Worm (Caenorhabditis elegans): ENCODE results near the gene cyp-35C1.

The cyp-35C1 gene

ce11 chrV:13902495-13902894 lies 4.2 kb upstream of the cyp-35C1 start, which contains the start of gene C06B3.1:
TSS of gene C06B3.1 (plus strand) at chrV:13902795.
- no peak for TF ChIP-seq ces-1 (GFP tag; optimal IDR thresholded peaks at IDR 0.05)
- no peak for TF ChIP-seq ceh-8 (GFP tag; optimal IDR thresholded peaks at IDR 0.05)
- TF ChIP-seq vab-15 (tag; optimal IDR thresholded peaks at IDR 0.05) = no peak
- no peak for TF ChIP-seq C34B4.2 (tag; optimal IDR thresholded peaks at IDR 0.05)
- TF ChIP-seq nhr-90 (tag; optimal IDR thresholded peaks at IDR 0.05; ENCODE audit: poor library complexity) = no peak
- TF ChIP-seq snu-23 (GFP tag; optimal IDR thresholded peaks at IDR 0.05) = no peak
- no peak for TF ChIP-seq snpc-4 (tag; optimal IDR thresholded peaks at IDR 0.05)
- TF ChIP-seq mep-1 (tag; optimal IDR thresholded peaks at IDR 0.05) = no peak
- no peak for TF ChIP-seq rnt-1 (tag; optimal IDR thresholded peaks at IDR 0.05)
- no peak for TF ChIP-seq xbp-1 (tag; optimal IDR thresholded peaks at IDR 0.05)
- no peak for TF ChIP-seq grh-1 (GFP tag; IDR thresholded peaks at IDR 0.05)
- TF ChIP-seq lsy-2 (tag; optimal IDR thresholded peaks at IDR 0.05) = no peak
- TF ChIP-seq sox-4 (tag; optimal IDR thresholded peaks at IDR 0.05) = no peak
- TF ChIP-seq nhr-71 (tag; optimal IDR thresholded peaks at IDR 0.05) = no peak
- TF ChIP-seq ztf-4 (tag; optimal IDR thresholded peaks at IDR 0.05) = no peak
- TF ChIP-seq fos-1 (tag; optimal IDR thresholded peaks at IDR 0.05) = no peak
- TF ChIP-seq zag-1 (tag; optimal IDR thresholded peaks at IDR 0.05) = no peak
- TF ChIP-seq C16A3.4 (tag; optimal IDR thresholded peaks at IDR 0.05) = no peak
- TF ChIP-seq swsn-7 (tag; optimal IDR thresholded peaks at IDR 0.05) = no peak

- TF ChIP-seq F16B12.6 (tag; optimal IDR thresholded peaks at IDR 0.05) (no peak), C34B4.2 (tag; optimal IDR thresholded peaks at IDR 0.05) (no peak), nhr-19 (GFP tag; conservative IDR thresholded peaks at IDR 0.05) (no peak), irx-1 (tag; optimal IDR thresholded peaks at IDR 0.05) (no peak), isw-1 (GFP tag; IDR thresholded peaks at IDR 0.05) (no peak), egl-27 (tag; optimal IDR thresholded peaks at IDR 0.05) (no peak), unc-30 (tag; optimal IDR thresholded peaks at IDR 0.05) (no peak), aha-1 (tag; optimal IDR thresholded peaks at IDR 0.05) (no peak), sptf-1 (tag; optimal IDR thresholded peaks at IDR 0.05) (no peak), nhr-20 (tag; optimal IDR thresholded peaks at IDR 0.05) (no peak), nhr-71 (tag; optimal IDR thresholded peaks at IDR 0.05) (no peak), fkh-4 (tag; optimal IDR thresholded peaks at IDR 0.05; ENCODE audit: borderline replicate concordance) (no peak), aly-2 (tag; optimal IDR thresholded peaks at IDR 0.05) (no peak), sup-37 (GFP tag; optimal IDR thresholded peaks at IDR 0.05) (no peak), unc-98 (GFP tag; IDR thresholded peaks at IDR 0.05) (no peak), dsc-1 (tag; optimal IDR thresholded peaks at IDR 0.05) (no peak)
These were observed 926 bp upstream of the cyp-35C1 start, which contains the start of gene oac-3 for ce11 chrV:13899213-13899612. TSS of gene oac-3 (plus strand) at chrV:13899513.

DNA sequence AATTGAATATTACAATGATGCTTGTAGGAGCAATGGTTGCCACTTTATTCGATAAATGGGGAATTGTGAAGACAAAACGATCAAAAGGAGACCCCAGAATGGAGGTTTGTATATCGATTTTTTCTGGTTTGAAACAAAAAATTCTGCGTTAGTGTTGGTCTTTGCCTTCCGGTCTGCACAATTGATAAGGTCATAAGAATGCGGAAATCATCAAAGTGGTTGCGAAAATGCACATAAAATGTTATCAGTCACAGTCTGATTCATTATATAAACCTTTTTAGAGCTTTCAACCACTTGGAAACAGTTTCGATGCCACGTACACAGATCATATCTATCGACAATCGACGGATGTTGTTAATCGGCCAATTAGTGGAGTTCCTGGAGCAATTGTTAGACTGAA lies 4.7 kb downstream of the cyp-35C1 start:
- TF ChIP-seq lin-35 (GFP tag; optimal IDR thresholded peaks at IDR 0.05) = peak in 1 of 2 experiments; percentile 48
- no peak for TF ChIP-seq snpc-4 (tag; optimal IDR thresholded peaks at IDR 0.05)
- peak; percentile 85 for TF ChIP-seq elt-2 (tag; optimal IDR thresholded peaks at IDR 0.05)
- peak; percentile 93 for TF ChIP-seq pqm-1 (tag; optimal IDR thresholded peaks at IDR 0.05)
- TF ChIP-seq dpl-1 (GFP tag; optimal IDR thresholded peaks at IDR 0.05) = no peak
- peak; percentile 9 for TF ChIP-seq jun-1 (tag; optimal IDR thresholded peaks at IDR 0.05)
- no peak for TF ChIP-seq lin-13 (GFP tag; optimal IDR thresholded peaks at IDR 0.05)
- no peak for TF ChIP-seq elt-3 (tag; optimal IDR thresholded peaks at IDR 0.05)

Data from whole organism, L1 larva.